Worm (Caenorhabditis elegans) whole organism, mixed stage, embryonic: ENCODE data around the gene rop-1.

ENCODE experiments used
- nhr-76 ChIP-seq: sonication (generic microtip); optimal IDR thresholded peaks from 2 replicates; lab custom pipeline; 2017; ENCODE audit warnings: missing biosample characterization, missing genetic modification characterization
- unc-62 ChIP-seq: fragments of 150-350 bp; optimal IDR thresholded peaks from 2 replicates; lab custom pipeline; 2014; ENCODE audit warnings: missing biosample characterization, missing genetic modification reagents, missing genetic modification characterization

- TF ChIP-seq nhr-76 (tag; lab: Kevin White, UChicago): no peak
- TF ChIP-seq unc-62 (GFP tag; lab: Kevin White, UChicago): no peak
These were observed 42.2 kb upstream of the rop-1 start, which contains the start of gene B0024.4 for ce11 chrV:10297099-10297498.
